Worm (Caenorhabditis elegans) whole organism, late embryonic: Measurements from ENCODE around the gene ZK899.2.
A peak's percentile ranks its signal among the peaks of the same experiment; 100 is the strongest.

Source experiments
- C08G9.2 ChIP-seq: sonication (generic microtip); optimal IDR thresholded peaks from 2 replicates; lab custom pipeline; 2016; ENCODE audit warnings: mild to moderate bottlenecking, missing genetic modification characterization, moderate library complexity, missing compliant biosample characterization
- C38D4.7 ChIP-seq: fragments of 200-800 bp; sonication (Bioruptor generic); optimal IDR thresholded peaks from 2 replicates; lab custom pipeline; 2018; ENCODE audit warnings: mild to moderate bottlenecking, missing genetic modification characterization, moderate library complexity, missing compliant biosample characterization
- K02D7.2 ChIP-seq: sonication (generic microtip); optimal IDR thresholded peaks from 2 replicates; lab custom pipeline; 2017; ENCODE audit warnings: mild to moderate bottlenecking, missing genetic modification characterization, missing compliant biosample characterization
- K09A11.1 ChIP-seq: sonication (generic microtip); optimal IDR thresholded peaks from 2 replicates; lab custom pipeline; 2017; ENCODE audit warnings: antibody characterized with exemption, mild to moderate bottlenecking, missing genetic modification characterization, missing compliant biosample characterization; ENCODE audit not compliant: insufficient read depth
- T23F11.4 ChIP-seq: fragments of 200-800 bp; sonication (Bioruptor generic); optimal IDR thresholded peaks from 2 replicates; lab custom pipeline; 2018; ENCODE audit warnings: mild to moderate bottlenecking, missing genetic modification characterization, missing compliant biosample characterization
- Y22D7AL.16 ChIP-seq: sonication (generic microtip); optimal IDR thresholded peaks from 2 replicates; lab custom pipeline; 2016; ENCODE audit warnings: missing genetic modification characterization, missing compliant biosample characterization
- ama-1 ChIP-seq: fragments of 150-350 bp; optimal IDR thresholded peaks from 2 replicates; lab custom pipeline; 2014
- ceh-14 ChIP-seq: sonication (generic microtip); optimal IDR thresholded peaks from 2 replicates; lab custom pipeline; 2016; ENCODE audit warnings: missing genotype, missing genetic modification characterization, missing compliant biosample characterization
- ceh-18 ChIP-seq: sonication (generic microtip); optimal IDR thresholded peaks from 2 replicates; lab custom pipeline; 2016; ENCODE audit warnings: missing genetic modification characterization, missing compliant biosample characterization
- ceh-22 ChIP-seq: sonication (generic microtip); optimal IDR thresholded peaks from 2 replicates; lab custom pipeline; 2017; ENCODE audit warnings: missing biosample characterization, missing genetic modification characterization
- ceh-24 ChIP-seq: sonication (generic microtip); optimal IDR thresholded peaks from 2 replicates; lab custom pipeline; 2016; ENCODE audit warnings: mild to moderate bottlenecking, missing genetic modification characterization, missing compliant biosample characterization
- ceh-31 ChIP-seq: sonication (generic microtip); optimal IDR thresholded peaks from 2 replicates; lab custom pipeline; 2016; ENCODE audit warnings: missing genetic modification characterization, missing compliant biosample characterization
- ceh-9 ChIP-seq: sonication (generic microtip); optimal IDR thresholded peaks from 2 replicates; lab custom pipeline; 2016; ENCODE audit warnings: mild to moderate bottlenecking, missing genetic modification characterization, inconsistent platforms, missing compliant biosample characterization
- dmd-4 ChIP-seq: sonication (generic microtip); optimal IDR thresholded peaks from 2 replicates; lab custom pipeline; 2016; ENCODE audit warnings: borderline replicate concordance, missing genetic modification characterization, missing compliant biosample characterization
- dve-1 ChIP-seq: sonication (generic microtip); optimal IDR thresholded peaks from 2 replicates; lab custom pipeline; 2017; ENCODE audit warnings: antibody characterized with exemption, mild to moderate bottlenecking, missing genetic modification characterization, missing compliant biosample characterization
- elt-2 ChIP-seq: sonication (generic microtip); optimal IDR thresholded peaks from 2 replicates; lab custom pipeline; 2016; ENCODE audit warnings: missing genetic modification reagents, missing genetic modification characterization, missing compliant biosample characterization
- ets-4 ChIP-seq: sonication (generic microtip); optimal IDR thresholded peaks from 2 replicates; lab custom pipeline; 2016; ENCODE audit warnings: missing genetic modification characterization, missing compliant biosample characterization
- fax-1 ChIP-seq: sonication (generic microtip); optimal IDR thresholded peaks from 2 replicates; lab custom pipeline; 2016; ENCODE audit warnings: missing genotype, missing genetic modification characterization, missing compliant biosample characterization
- hlh-13 ChIP-seq: fragments of 200-800 bp; sonication (Bioruptor generic); optimal IDR thresholded peaks from 2 replicates; lab custom pipeline; 2018; ENCODE audit warnings: mild to moderate bottlenecking, missing genetic modification characterization, missing compliant biosample characterization
- hlh-6 ChIP-seq: sonication (generic microtip); optimal IDR thresholded peaks from 2 replicates; lab custom pipeline; 2016; ENCODE audit warnings: missing genotype, missing genetic modification characterization, missing compliant biosample characterization
- hlh-8 ChIP-seq: sonication (generic microtip); optimal IDR thresholded peaks from 2 replicates; lab custom pipeline; 2016; ENCODE audit warnings: missing genotype, missing genetic modification characterization, missing compliant biosample characterization
- lim-6 ChIP-seq: sonication (generic microtip); optimal IDR thresholded peaks from 2 replicates; lab custom pipeline; 2016; ENCODE audit warnings: missing genetic modification characterization, missing compliant biosample characterization
- lin-11 ChIP-seq: fragments of 200-800 bp; sonication (Bioruptor generic); optimal IDR thresholded peaks from 2 replicates; lab custom pipeline; 2018; ENCODE audit warnings: mild to moderate bottlenecking, missing genetic modification characterization, missing compliant biosample characterization
- mec-3 ChIP-seq: sonication (generic microtip); optimal IDR thresholded peaks from 2 replicates; lab custom pipeline; 2016; ENCODE audit warnings: borderline replicate concordance, missing genetic modification characterization, missing compliant biosample characterization
- nhr-11 ChIP-seq: fragments of 150-350 bp; optimal IDR thresholded peaks from 2 replicates; lab custom pipeline; 2014; ENCODE audit warnings: missing biosample characterization, missing genetic modification characterization
- odd-2 ChIP-seq: sonication (generic microtip); optimal IDR thresholded peaks from 2 replicates; lab custom pipeline; 2017; ENCODE audit warnings: antibody characterized with exemption, mild to moderate bottlenecking, missing genetic modification characterization, missing compliant biosample characterization
- pag-3 ChIP-seq: sonication (generic microtip); optimal IDR thresholded peaks from 2 replicates; lab custom pipeline; 2016; ENCODE audit warnings: missing compliant biosample characterization, missing genetic modification characterization, borderline replicate concordance
- pat-9 ChIP-seq: fragments of 200-800 bp; sonication (Bioruptor generic); optimal IDR thresholded peaks from 2 replicates; lab custom pipeline; 2018; ENCODE audit warnings: mild to moderate bottlenecking, missing genetic modification characterization, moderate library complexity, missing compliant biosample characterization
- pax-1 ChIP-seq: fragments of 150-350 bp; optimal IDR thresholded peaks from 2 replicates; lab custom pipeline; 2014; ENCODE audit warnings: missing biosample characterization, missing genetic modification characterization
- pha-2 ChIP-seq: sonication (generic microtip); optimal IDR thresholded peaks from 2 replicates; lab custom pipeline; 2017; ENCODE audit warnings: mild to moderate bottlenecking, missing genetic modification characterization, missing compliant biosample characterization
- pha-4 ChIP-seq: fragments of 150-350 bp; optimal IDR thresholded peaks from 2 replicates; lab custom pipeline; 2018; ENCODE audit warnings: missing biosample characterization, missing genetic modification reagents, missing genetic modification characterization
- ref-2 ChIP-seq: sonication (generic microtip); optimal IDR thresholded peaks from 2 replicates; lab custom pipeline; 2016; ENCODE audit warnings: missing genetic modification characterization, missing compliant biosample characterization
- rnt-1 ChIP-seq: sonication (generic microtip); optimal IDR thresholded peaks from 2 replicates; lab custom pipeline; 2016; ENCODE audit warnings: missing genetic modification characterization, missing compliant biosample characterization
- sox-4 ChIP-seq: sonication (generic microtip); optimal IDR thresholded peaks from 2 replicates; lab custom pipeline; 2017; ENCODE audit warnings: mild to moderate bottlenecking, missing genetic modification characterization, inconsistent platforms, missing compliant biosample characterization
- tbx-2 ChIP-seq: sonication (generic microtip); optimal IDR thresholded peaks from 2 replicates; lab custom pipeline; 2016; ENCODE audit warnings: missing genetic modification characterization, missing compliant biosample characterization
- tbx-7 ChIP-seq: sonication (generic microtip); optimal IDR thresholded peaks from 2 replicates; lab custom pipeline; 2016; ENCODE audit warnings: missing genotype, missing genetic modification characterization, missing compliant biosample characterization
- unc-55 ChIP-seq: sonication (generic microtip); optimal IDR thresholded peaks from 2 replicates; lab custom pipeline; 2017; ENCODE audit warnings: missing biosample characterization, missing genetic modification reagents, missing genetic modification characterization
- unc-86 ChIP-seq: sonication (generic microtip); optimal IDR thresholded peaks from 2 replicates; lab custom pipeline; 2016; ENCODE audit warnings: missing genetic modification characterization, missing compliant biosample characterization
- zip-5 ChIP-seq: sonication (generic microtip); optimal IDR thresholded peaks from 2 replicates; lab custom pipeline; 2016; ENCODE audit warnings: missing genetic modification characterization, missing compliant biosample characterization

ZK899.2 gene

DNA sequence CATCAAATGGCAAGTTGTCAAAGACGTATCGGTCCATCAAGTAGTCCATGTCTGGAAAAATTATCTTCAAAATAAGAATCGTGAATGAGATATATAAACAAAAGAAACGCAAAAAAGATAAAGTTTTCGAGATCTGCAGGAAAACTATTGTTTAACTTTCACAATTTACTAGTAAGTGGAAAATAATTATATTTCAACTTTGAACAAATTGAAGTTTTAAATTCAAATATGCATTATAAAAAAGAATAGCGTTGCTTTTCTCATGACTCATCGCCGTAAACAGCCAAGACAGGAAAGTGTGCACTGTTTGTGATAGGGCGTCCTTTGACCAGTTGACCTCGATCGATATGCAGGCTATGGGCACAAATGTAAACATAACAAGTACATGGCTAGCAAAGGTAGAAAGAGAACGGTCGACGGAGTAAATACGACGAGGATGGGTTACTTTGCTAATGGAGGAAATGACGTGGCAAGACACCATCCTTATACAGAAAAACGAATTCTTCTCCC, at the start of gene ZK899.2:
Gene ZK899.2, minus strand, starts transcription at position 51 of the 510 bp plus-strand sequence.
- TF ChIP-seq pat-9 (tag; lab: Kevin White, UChicago) = no peak
- TF ChIP-seq sox-4 (tag; lab: Kevin White, UChicago) = no peak
- TF ChIP-seq dmd-4 (tag; lab: Kevin White, UChicago) = no peak
- TF ChIP-seq unc-86 (tag; lab: Kevin White, UChicago) = no peak
- no peak for TF ChIP-seq lin-11 (tag; lab: Kevin White, UChicago)
- no peak for TF ChIP-seq hlh-8 (tag; lab: Kevin White, UChicago)
- no peak for TF ChIP-seq ceh-24
- no peak for TF ChIP-seq T23F11.4 (GFP tag; lab: Kevin White, UChicago)

DNA sequence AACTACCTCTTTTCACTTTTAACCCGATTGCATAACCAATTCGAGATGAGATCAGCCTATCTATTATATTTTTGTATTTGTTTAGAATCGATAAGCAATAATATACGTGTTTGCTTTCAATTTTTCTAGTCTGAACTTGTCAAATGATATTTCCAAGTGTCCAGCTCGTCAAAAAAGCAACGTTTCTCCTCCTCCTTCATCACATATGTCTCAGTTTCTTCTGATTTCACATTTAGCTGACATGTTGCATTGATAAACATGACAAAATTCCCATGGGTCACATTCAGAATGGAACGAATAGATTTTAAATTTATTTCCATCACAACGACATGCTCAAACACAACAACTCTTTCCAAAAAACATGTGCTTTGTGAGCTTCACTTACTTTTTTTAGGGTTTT, 47.6 kb upstream of the ZK899.2 start:
- TF ChIP-seq dve-1 (no peak), unc-86 (tag; lab: Kevin White, UChicago) (no peak), ceh-22 (tag; lab: Kevin White, UChicago) (no peak), ets-4 (tag; lab: Kevin White, UChicago) (no peak), tbx-7 (no peak), ceh-9 (no peak), pha-4 (tag; lab: Kevin White, UChicago) (no peak), hlh-8 (tag; lab: Kevin White, UChicago) (no peak), Y22D7AL.16 (no peak), pax-1 (no peak)

DNA sequence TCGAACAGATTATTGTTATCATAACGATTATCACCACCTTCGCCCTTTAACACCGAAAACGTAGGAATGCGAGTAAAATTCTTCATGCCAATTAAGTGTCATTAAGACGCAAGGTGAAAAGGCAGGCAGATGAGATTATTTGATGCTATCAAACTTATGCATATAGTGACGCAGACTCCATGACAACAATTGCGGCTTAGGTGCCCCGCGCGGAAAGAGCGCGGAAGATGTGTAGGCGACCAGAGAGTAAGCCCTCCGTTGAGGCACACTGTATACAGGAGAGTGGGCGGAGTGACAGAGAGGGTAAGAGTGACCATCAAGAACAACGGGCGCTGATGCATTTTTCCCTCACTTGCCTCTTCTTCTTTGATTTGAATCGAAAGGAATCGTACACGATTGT, 42.9 kb upstream of the ZK899.2 start:
- no peak for TF ChIP-seq ref-2 (tag; lab: Kevin White, UChicago)
- TF ChIP-seq pha-2 (tag; lab: Kevin White, UChicago) = peak; percentile 46
- TF ChIP-seq rnt-1 (tag; lab: Kevin White, UChicago) = peak; percentile 24
- peak; percentile 1 for TF ChIP-seq tbx-2 (tag; lab: Kevin White, UChicago)
- TF ChIP-seq elt-2 (tag; lab: Kevin White, UChicago) = no peak
- TF ChIP-seq hlh-6 (tag; lab: Kevin White, UChicago) = peak; percentile 49
- TF ChIP-seq, all 69 proteins: peak for 4

DNA sequence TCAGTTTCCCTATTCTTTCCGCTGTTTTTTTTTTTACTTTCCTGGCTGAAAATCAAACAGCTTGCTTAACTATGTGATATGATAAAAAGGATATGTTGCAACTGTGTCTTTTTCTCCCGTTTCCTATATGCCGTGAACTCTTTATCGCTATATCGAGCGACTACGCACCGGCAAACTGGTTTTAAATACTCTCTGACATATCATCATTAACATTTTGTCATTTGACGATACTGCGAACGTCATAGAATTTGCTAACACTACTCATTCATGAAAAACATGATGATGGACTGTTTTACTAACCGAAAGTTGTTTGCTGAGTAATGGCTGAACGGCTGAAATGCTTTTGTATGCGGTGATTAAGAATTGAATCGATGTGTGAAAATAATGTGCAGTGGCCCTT, 39.6 kb upstream of the ZK899.2 start:
- no peak for TF ChIP-seq pag-3 (tag; lab: Kevin White, UChicago)
- no peak for TF ChIP-seq hlh-8 (tag; lab: Kevin White, UChicago)
- no peak for TF ChIP-seq hlh-13
- no peak for TF ChIP-seq K02D7.2

DNA sequence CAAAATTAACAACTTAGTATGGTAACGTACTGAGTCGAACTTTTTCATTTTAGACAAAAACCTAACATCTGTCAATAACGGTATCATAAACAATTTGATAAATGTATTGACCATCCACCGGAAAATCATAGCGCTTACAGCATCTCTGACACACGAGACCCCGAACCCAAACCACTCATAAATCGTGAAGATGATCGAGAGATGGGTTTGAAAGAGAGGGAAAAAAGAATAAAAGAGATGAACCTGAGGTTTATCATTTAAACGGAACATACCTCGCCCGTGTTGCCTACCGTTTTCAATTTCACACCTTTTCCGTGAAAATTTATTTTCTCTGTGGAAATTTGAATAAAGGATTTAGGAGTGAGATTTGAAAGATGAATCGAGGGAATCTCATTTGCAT, 37.8 kb upstream of the ZK899.2 start:
- no peak for TF ChIP-seq ceh-31 (tag; lab: Kevin White, UChicago)
- no peak for TF ChIP-seq dmd-4 (tag; lab: Kevin White, UChicago)
- no peak for TF ChIP-seq ama-1 (lab: Kevin White, UChicago)
- no peak for TF ChIP-seq odd-2
- no peak for TF ChIP-seq hlh-8 (tag; lab: Kevin White, UChicago)
- no peak for TF ChIP-seq C38D4.7 (GFP tag; lab: Kevin White, UChicago)
- TF ChIP-seq tbx-2 (tag; lab: Kevin White, UChicago) = no peak
- no peak for TF ChIP-seq sox-4 (tag; lab: Kevin White, UChicago)
- no peak for TF ChIP-seq zip-5 (tag; lab: Kevin White, UChicago)
- no peak for TF ChIP-seq pax-1
- TF ChIP-seq hlh-6 (tag; lab: Kevin White, UChicago) = no peak
- no peak for TF ChIP-seq lin-11 (tag; lab: Kevin White, UChicago)
- TF ChIP-seq mec-3 = no peak
- TF ChIP-seq lim-6 (tag; lab: Kevin White, UChicago) = no peak

DNA sequence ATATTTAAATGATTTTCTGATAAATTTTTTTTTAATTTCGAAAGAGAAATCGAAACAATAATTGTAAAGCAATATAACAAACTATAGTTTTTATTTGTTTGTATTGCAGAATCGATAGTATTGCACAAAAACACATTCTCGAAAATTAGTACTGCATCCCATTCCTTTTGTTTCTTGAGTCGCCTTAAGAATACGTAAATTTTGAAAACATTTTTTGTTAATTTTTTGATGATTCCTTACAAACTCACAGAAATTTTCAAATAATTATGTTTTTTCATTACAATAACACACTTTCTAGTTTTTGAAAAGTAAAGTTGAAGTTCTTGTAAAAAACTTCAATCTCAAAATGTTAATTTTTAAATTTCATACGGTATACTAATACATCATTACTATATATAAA, 34.4 kb upstream of the ZK899.2 start:
- no peak for TF ChIP-seq K09A11.1 (tag; lab: Kevin White, UChicago)
- TF ChIP-seq ceh-18 (tag; lab: Kevin White, UChicago) = no peak
- no peak for TF ChIP-seq fax-1 (tag; lab: Kevin White, UChicago)
- TF ChIP-seq nhr-11 = no peak
- TF ChIP-seq ceh-14 (tag; lab: Kevin White, UChicago) = no peak
- TF ChIP-seq tbx-7 = no peak
- no peak for TF ChIP-seq hlh-6 (tag; lab: Kevin White, UChicago)
- TF ChIP-seq mec-3 = no peak
- TF ChIP-seq pat-9 (tag; lab: Kevin White, UChicago) = no peak
- no peak for TF ChIP-seq unc-55 (GFP tag; lab: Kevin White, UChicago)
- TF ChIP-seq C08G9.2 (tag; lab: Kevin White, UChicago) = no peak
- TF ChIP-seq tbx-2 (tag; lab: Kevin White, UChicago) = no peak
